Worm (Caenorhabditis elegans): ENCODE data around the gene Y39B6A.42.
A peak's percentile ranks its signal among the peaks of the same experiment; 100 is the strongest.

- TF ChIP-seq ztf-23 (GFP tag; IDR thresholded peaks at IDR 0.05) (no peak), T22C8.4 (GFP tag; IDR thresholded peaks at IDR 0.05) (peak; percentile 87), flt-1 (GFP tag; IDR thresholded peaks at IDR 0.05) (no peak), klf-2 (GFP tag; conservative IDR thresholded peaks at IDR 0.05) (no peak), med-1 (GFP tag; optimal IDR thresholded peaks at IDR 0.05; ENCODE audit: insufficient read depth) (no peak)
Measured at ce11 chrV:18993535-18993990, 24.1 kb upstream of the Y39B6A.42 start, which contains the start of gene gtf-2F2.
